Fruit fly (Drosophila melanogaster) whole organism, embryonic: ENCODE data around the gene CG16854.

Experiments
- Bdp1 ChIP-seq: fragments of 200-800 bp; sonication (Bioruptor generic); optimal IDR thresholded peaks from 3 replicates; lab custom pipeline; 2016; ENCODE audit warnings: missing biosample characterization, missing genetic modification characterization
- Bgb ChIP-seq: fragments of 200-800 bp; sonication (Bioruptor generic); IDR thresholded peaks from 2 replicates; pipeline ENCODE4 v1.3.6; 2022; ENCODE audit warnings: missing biosample characterization, missing genetic modification characterization; ENCODE audit not compliant: partially characterized antibody
- CG10267 ChIP-seq: fragments of 200-800 bp; sonication (Bioruptor generic); optimal IDR thresholded peaks from 2 replicates; lab custom pipeline; 2018; ENCODE audit warnings: missing biosample characterization, mild to moderate bottlenecking, missing genetic modification characterization, moderate library complexity
- CG10274 ChIP-seq: fragments of 200-800 bp; sonication (Bioruptor generic); optimal IDR thresholded peaks from 3 replicates; lab custom pipeline; 2017; ENCODE audit warnings: missing biosample characterization, mild to moderate bottlenecking, missing genetic modification characterization
- CG11093 ChIP-seq: fragments of 200-800 bp; sonication (Bioruptor generic); IDR thresholded peaks from 3 replicates; pipeline ENCODE4 v1.3.6; 2022; ENCODE audit warnings: missing biosample characterization, missing genetic modification characterization
- CG11456 ChIP-seq: fragments of 200-800 bp; sonication (Bioruptor generic); IDR thresholded peaks from 3 replicates; pipeline ENCODE4 v1.3.6; 2022; ENCODE audit warnings: missing biosample characterization, missing genetic modification characterization
- CG12155 ChIP-seq: fragments of 200-800 bp; sonication (Bioruptor generic); optimal IDR thresholded peaks from 3 replicates; lab custom pipeline; 2016; ENCODE audit warnings: missing biosample characterization, missing genetic modification characterization
- CG1233 ChIP-seq: fragments of 200-800 bp; sonication (Bioruptor generic); optimal IDR thresholded peaks from 4 replicates; lab custom pipeline; 2018; ENCODE audit warnings: missing biosample characterization, mild to moderate bottlenecking, missing genetic modification characterization
- CG13287 ChIP-seq: fragments of 200-800 bp; sonication (Bioruptor generic); IDR thresholded peaks from 2 replicates; pipeline ENCODE4 v1.3.6; 2022; ENCODE audit warnings: missing biosample characterization, missing genetic modification characterization; ENCODE audit not compliant: partially characterized antibody
- CG13775 ChIP-seq: fragments of 200-800 bp; sonication (Bioruptor generic); optimal IDR thresholded peaks from 3 replicates; lab custom pipeline; 2017; ENCODE audit warnings: missing biosample characterization, mild to moderate bottlenecking, missing genetic modification characterization
- CG17361 ChIP-seq: fragments of 200-800 bp; sonication (Bioruptor generic); IDR thresholded peaks from 3 replicates; pipeline ENCODE4 v1.3.6; 2022; ENCODE audit warnings: missing biosample characterization, missing genetic modification characterization
- CG18764 ChIP-seq: fragments of 200-800 bp; sonication (Bioruptor generic); optimal IDR thresholded peaks from 3 replicates; lab custom pipeline; 2016; ENCODE audit warnings: missing biosample characterization, missing genetic modification characterization
- CG2712 ChIP-seq: fragments of 200-800 bp; optimal IDR thresholded peaks from 3 replicates; lab custom pipeline; 2019; ENCODE audit warnings: missing biosample characterization, mild to moderate bottlenecking, missing genetic modification characterization, moderate library complexity
- CG6765 ChIP-seq: fragments of 200-800 bp; sonication (Bioruptor generic); optimal IDR thresholded peaks from 3 replicates; lab custom pipeline; 2017; ENCODE audit warnings: missing biosample characterization, mild to moderate bottlenecking, missing genetic modification characterization
- CG8281 ChIP-seq: fragments of 200-800 bp; sonication (Bioruptor generic); optimal IDR thresholded peaks from 2 replicates; lab custom pipeline; 2018; ENCODE audit warnings: missing biosample characterization, mild to moderate bottlenecking, missing genetic modification characterization, moderate library complexity
- CG8478 ChIP-seq: fragments of >200 bp; optimal IDR thresholded peaks from 2 replicates; lab custom pipeline; 2018
- CG9609 ChIP-seq: fragments of 200-800 bp; sonication (Bioruptor generic); optimal IDR thresholded peaks from 3 replicates; lab custom pipeline; 2016; ENCODE audit warnings: missing biosample characterization, missing genetic modification characterization
- CG9797 ChIP-seq: fragments of 200-800 bp; sonication (Bioruptor generic); optimal IDR thresholded peaks from 3 replicates; lab custom pipeline; 2018; ENCODE audit warnings: missing biosample characterization, mild to moderate bottlenecking, missing genetic modification characterization
- CG9817 ChIP-seq: fragments of 200-800 bp; sonication (Bioruptor generic); optimal IDR thresholded peaks from 2 replicates; lab custom pipeline; 2018; ENCODE audit warnings: missing biosample characterization, mild to moderate bottlenecking, missing genetic modification characterization, moderate library complexity
- CHES-1-like ChIP-seq: fragments of 200-800 bp; sonication (Bioruptor generic); optimal IDR thresholded peaks from 2 replicates; lab custom pipeline; 2016; ENCODE audit warnings: missing biosample characterization, missing genetic modification characterization
- D19A ChIP-seq: fragments of 200-800 bp; optimal IDR thresholded peaks from 3 replicates; lab custom pipeline; 2019; ENCODE audit warnings: missing biosample characterization, mild to moderate bottlenecking, missing genetic modification characterization, moderate library complexity
- Dbx ChIP-seq: fragments of 200-800 bp; sonication (Bioruptor generic); IDR thresholded peaks from 3 replicates; pipeline ENCODE4 v1.3.6; 2022; ENCODE audit warnings: missing biosample characterization, missing genetic modification characterization
- Doc3 ChIP-seq: fragments of 200-800 bp; sonication (Bioruptor generic); IDR thresholded peaks from 3 replicates; pipeline ENCODE4 v1.3.6; 2022; ENCODE audit warnings: missing biosample characterization, missing genetic modification characterization; ENCODE audit not compliant: partially characterized antibody
- Dp ChIP-seq: fragments of 200-800 bp; sonication (Bioruptor generic); optimal IDR thresholded peaks from 2 replicates; lab custom pipeline; 2018; ENCODE audit warnings: missing biosample characterization, mild to moderate bottlenecking, missing genetic modification characterization, moderate library complexity
- E2f2 ChIP-seq: fragments of 200-800 bp; sonication (Bioruptor generic); IDR thresholded peaks from 2 replicates; pipeline ENCODE4 v1.3.6; 2022; ENCODE audit warnings: missing biosample characterization, missing genetic modification characterization
- MTF-1 ChIP-seq: fragments of 200-800 bp; sonication (Bioruptor generic); optimal IDR thresholded peaks from 2 replicates; lab custom pipeline; 2018; ENCODE audit warnings: missing biosample characterization, mild to moderate bottlenecking, missing genetic modification characterization, borderline replicate concordance
- Nf-YA ChIP-seq: fragments of 200-800 bp; sonication (Bioruptor generic); IDR thresholded peaks from 2 replicates; pipeline ENCODE4 v1.3.6; 2022; ENCODE audit warnings: missing biosample characterization, missing genetic modification characterization
- NfI ChIP-seq: fragments of 200-800 bp; sonication (Bioruptor generic); optimal IDR thresholded peaks from 3 replicates; lab custom pipeline; 2018; ENCODE audit warnings: missing biosample characterization, mild to moderate bottlenecking, missing genetic modification characterization, moderate library complexity
- Oaz ChIP-seq: fragments of 200-800 bp; sonication (Bioruptor generic); IDR thresholded peaks from 2 replicates; pipeline ENCODE4 v1.3.6; 2022; ENCODE audit warnings: missing biosample characterization, missing genetic modification characterization
- PHDP ChIP-seq: fragments of 200-800 bp; sonication (Bioruptor generic); optimal IDR thresholded peaks from 3 replicates; lab custom pipeline; 2018; ENCODE audit warnings: missing biosample characterization, mild to moderate bottlenecking, missing genetic modification characterization, moderate library complexity
- Rx ChIP-seq: fragments of 200-800 bp; sonication (Bioruptor generic); IDR thresholded peaks from 2 replicates; pipeline ENCODE4 v1.3.6; 2022; ENCODE audit warnings: missing biosample characterization, missing genetic modification characterization
- Scr ChIP-seq: fragments of 200-800 bp; sonication (Bioruptor generic); IDR thresholded peaks from 2 replicates; pipeline ENCODE4 v1.3.6; 2022; ENCODE audit warnings: missing biosample characterization, missing genetic modification characterization; ENCODE audit not compliant: partially characterized antibody
- Six4 ChIP-seq: fragments of 200-800 bp; sonication (Bioruptor generic); optimal IDR thresholded peaks from 2 replicates; lab custom pipeline; 2016; ENCODE audit warnings: missing biosample characterization, missing genetic modification characterization
- Sox100B ChIP-seq: fragments of 200-800 bp; sonication (Bioruptor generic); optimal IDR thresholded peaks from 3 replicates; lab custom pipeline; 2018; ENCODE audit warnings: missing biosample characterization, mild to moderate bottlenecking, missing genetic modification characterization
- ase ChIP-seq: fragments of 200-800 bp; sonication (Bioruptor generic); IDR thresholded peaks from 3 replicates; pipeline ENCODE4 v1.3.6; 2022; ENCODE audit warnings: missing biosample characterization, missing genetic modification characterization
- ato ChIP-seq: fragments of 200-800 bp; sonication (Bioruptor generic); IDR thresholded peaks from 2 replicates; pipeline ENCODE4 v1.3.6; 2022; ENCODE audit warnings: missing biosample characterization, missing genetic modification characterization; ENCODE audit not compliant: partially characterized antibody
- disco-r ChIP-seq: fragments of 200-800 bp; sonication (Bioruptor generic); optimal IDR thresholded peaks from 2 replicates; lab custom pipeline; 2016; ENCODE audit warnings: missing biosample characterization, missing genetic modification characterization
- mam ChIP-seq: fragments of 200-800 bp; sonication (Bioruptor generic); optimal IDR thresholded peaks from 3 replicates; lab custom pipeline; 2016; ENCODE audit warnings: missing biosample characterization, missing genetic modification characterization
- pan ChIP-seq, 4 experiments: fragments of >200 bp in 3 of 4; fragments of 200-800 bp in 1 of 4; sonication (Bioruptor generic) in 1 of 4; optimal IDR thresholded peaks in 3 of 4; IDR thresholded peaks in 1 of 4; 2 replicates each; pipeline versions ENCODE4 v1.3.6 to Lab custom; 2017 to 2022; ENCODE audit warnings: missing biosample characterization in 2 of 4, missing genetic modification characterization in 2 of 4, mixed read lengths in 1 of 4
- peb ChIP-seq: fragments of 200-800 bp; sonication (Bioruptor generic); IDR thresholded peaks from 2 replicates; pipeline ENCODE4 v1.3.6; 2022; ENCODE audit warnings: missing biosample characterization, missing genetic modification characterization
- row ChIP-seq: fragments of 200-800 bp; sonication (Bioruptor generic); IDR thresholded peaks from 3 replicates; pipeline ENCODE4 v1.3.6; 2022; ENCODE audit warnings: missing biosample characterization, missing genetic modification characterization
- sisA ChIP-seq: fragments of 200-800 bp; sonication (Bioruptor generic); IDR thresholded peaks from 2 replicates; pipeline ENCODE4 v1.3.6; 2022; ENCODE audit warnings: missing biosample characterization, missing genetic modification characterization
- slou ChIP-seq: fragments of 200-800 bp; sonication (Bioruptor generic); optimal IDR thresholded peaks from 3 replicates; lab custom pipeline; 2016; ENCODE audit warnings: missing biosample characterization, missing genetic modification characterization
- sna ChIP-seq: fragments of 200-800 bp; sonication (Bioruptor generic); IDR thresholded peaks from 2 replicates; pipeline ENCODE4 v1.3.6; 2022; ENCODE audit warnings: missing biosample characterization, missing genetic modification characterization; ENCODE audit not compliant: partially characterized antibody
- vvl ChIP-seq: fragments of 200-800 bp; sonication (Bioruptor generic); IDR thresholded peaks from 2 replicates; pipeline ENCODE4 v1.3.6; 2022; ENCODE audit warnings: missing biosample characterization, missing genetic modification characterization
- wek ChIP-seq: fragments of 200-800 bp; sonication (Bioruptor generic); optimal IDR thresholded peaks from 3 replicates; lab custom pipeline; 2018; ENCODE audit warnings: missing biosample characterization, mild to moderate bottlenecking, missing genetic modification characterization, moderate library complexity
- z ChIP-seq: fragments of 200-800 bp; sonication (Bioruptor generic); IDR thresholded peaks from 3 replicates; pipeline ENCODE4 v1.3.6; 2022; ENCODE audit warnings: missing biosample characterization, missing genetic modification characterization
- zen ChIP-seq: fragments of 200-800 bp; sonication (Bioruptor generic); optimal IDR thresholded peaks from 3 replicates; lab custom pipeline; 2018; ENCODE audit warnings: missing biosample characterization, mild to moderate bottlenecking, missing genetic modification characterization, moderate library complexity
- zen2 ChIP-seq: fragments of 200-800 bp; sonication (Bioruptor generic); IDR thresholded peaks from 3 replicates; pipeline ENCODE4 v1.3.6; 2022; ENCODE audit warnings: missing biosample characterization, missing genetic modification characterization; ENCODE audit not compliant: partially characterized antibody
- zfh1 ChIP-seq: fragments of 200-800 bp; sonication (Bioruptor generic); IDR thresholded peaks from 3 replicates; pipeline ENCODE4 v1.3.6; 2022; ENCODE audit warnings: missing biosample characterization, missing genetic modification characterization

The CG16854 gene

DNA sequence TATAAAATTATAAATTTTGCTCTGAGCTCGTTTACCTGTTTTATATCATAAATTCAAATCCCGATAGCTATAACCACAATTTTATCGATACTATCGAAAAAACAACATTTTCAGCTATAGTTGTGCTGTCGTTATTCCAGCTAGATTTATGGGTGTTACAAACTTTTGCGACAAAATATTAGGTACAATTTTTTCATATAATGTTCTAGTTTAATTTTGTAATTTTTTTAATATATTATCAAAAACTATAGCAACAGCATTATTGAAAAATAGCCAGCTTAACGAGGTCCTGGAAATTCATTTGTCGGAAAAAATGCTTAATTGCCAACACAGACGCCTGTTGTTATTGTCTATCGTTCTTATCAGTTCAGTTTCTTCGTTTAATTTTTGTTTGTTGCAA is 4.6 kb downstream of the CG16854 start, which contains the start of gene Wdr59 (continued):
- no peak for TF ChIP-seq PHDP (tag; lab: Kevin White, UChicago)
- peak; percentile 26; the same call in 1 of the 2 replicates for TF ChIP-seq vvl
- TF ChIP-seq CG9609 (GFP tag; lab: Kevin White, UChicago) = no peak
- no peak for TF ChIP-seq CG11093 (GFP tag; lab: Robert Waterston, UW)
- peak; percentile 90 for TF ChIP-seq Dp
- peak; percentile 20 for TF ChIP-seq slou (GFP tag; lab: Kevin White, UChicago)
- TF ChIP-seq CG6765 (GFP tag; lab: Kevin White, UChicago) = no peak
- no peak for TF ChIP-seq Rx (GFP tag; lab: Robert Waterston, UW)
- TF ChIP-seq Nf-YA (GFP tag; lab: Robert Waterston, UW) = no peak
- no peak for TF ChIP-seq CG11456 (GFP tag; lab: Robert Waterston, UW)
- TF ChIP-seq zfh1 (GFP tag; lab: Robert Waterston, UW) = peak; percentile 52; the same call in 2 of the 3 replicates
- no peak for TF ChIP-seq CG8478
- no peak for TF ChIP-seq pan (optimal IDR thresholded peaks at IDR 0.05; lab: Kevin White, UChicago)
- peak in 1 of 2 experiments; percentile 25 for TF ChIP-seq pan (GFP tag; optimal IDR thresholded peaks at IDR 0.05 in 1 of 2, IDR thresholded peaks at IDR 0.05 in 1 of 2)
- no peak for TF ChIP-seq ato
- TF ChIP-seq wek (GFP tag; lab: Kevin White, UChicago) = no peak
- peak; percentile 39 for TF ChIP-seq CG12155 (GFP tag; lab: Kevin White, UChicago)
- TF ChIP-seq Bgb (GFP tag; lab: Robert Waterston, UW) = peak; percentile 62; the same call in 1 of the 2 replicates
- peak; percentile 84 for TF ChIP-seq CG13287
- peak; percentile 56; the same call in 1 of the 3 replicates for TF ChIP-seq Dbx (GFP tag; lab: Robert Waterston, UW)
- no peak for TF ChIP-seq CG9797 (GFP tag; lab: Kevin White, UChicago)
- peak; percentile 42 for TF ChIP-seq zen (tag; lab: Kevin White, UChicago)
- TF ChIP-seq E2f2 (GFP tag; lab: Robert Waterston, UW) = peak; percentile 90
- TF ChIP-seq Scr = peak; percentile 81
- TF ChIP-seq mam (GFP tag; lab: Kevin White, UChicago) = peak; percentile 11
- TF ChIP-seq CG10274 = no peak
- TF ChIP-seq NfI = no peak
- TF ChIP-seq Doc3 (GFP tag; lab: Robert Waterston, UW) = peak; percentile 76
- peak; percentile 19 for TF ChIP-seq CG18764
- TF ChIP-seq peb (GFP tag; lab: Robert Waterston, UW) = no peak
- TF ChIP-seq sisA (GFP tag; lab: Robert Waterston, UW) = no peak
- peak; percentile 72 for TF ChIP-seq CG2712
- no peak for TF ChIP-seq MTF-1 (GFP tag; lab: Kevin White, UChicago)
- TF ChIP-seq CG10267 (tag; lab: Kevin White, UChicago) = peak; percentile 69
- TF ChIP-seq CG1233 (GFP tag; lab: Kevin White, UChicago) = peak; percentile 10
- peak; percentile 52 for TF ChIP-seq sna (GFP tag; lab: Robert Waterston, UW)
- TF ChIP-seq ase (GFP tag; lab: Robert Waterston, UW) = no peak
- TF ChIP-seq CG8281 (tag; lab: Kevin White, UChicago) = no peak
- no peak for TF ChIP-seq Bdp1 (GFP tag; lab: Kevin White, UChicago)
- TF ChIP-seq CHES-1-like (GFP tag; lab: Kevin White, UChicago) = no peak
- TF ChIP-seq D19A = no peak
- TF ChIP-seq Sox100B (GFP tag; lab: Kevin White, UChicago) = no peak
- TF ChIP-seq CG13775 (GFP tag; lab: Kevin White, UChicago) = peak; percentile 2
- TF ChIP-seq CG17361 = no peak
- peak; percentile 47 for TF ChIP-seq Six4 (GFP tag; lab: Kevin White, UChicago)
- peak; percentile 42 for TF ChIP-seq CG9817 (tag; lab: Kevin White, UChicago)
- TF ChIP-seq row (GFP tag; lab: Robert Waterston, UW) = peak; percentile 93
- TF ChIP-seq Oaz (GFP tag; lab: Robert Waterston, UW) = no peak
- TF ChIP-seq z (GFP tag; lab: Robert Waterston, UW) = no peak
- TF ChIP-seq zen2 (GFP tag; lab: Robert Waterston, UW) = no peak; the same call in 2 of the 3 replicates
- TF ChIP-seq disco-r (GFP tag; lab: Kevin White, UChicago) = no peak
